Fruit fly (Drosophila melanogaster) whole organism, adult: ENCODE data around the gene Mtr3.

Experiments used
- CG11617 ChIP-seq: fragments of 200-800 bp; sonication (Bioruptor generic); optimal IDR thresholded peaks from 2 replicates; lab custom pipeline; 2017; ENCODE audit warnings: mild to moderate bottlenecking, missing biosample characterization, missing genetic modification reagents, missing genetic modification characterization
- CG14711 ChIP-seq: fragments of 200-800 bp; sonication (Bioruptor generic); optimal IDR thresholded peaks from 2 replicates; lab custom pipeline; 2018; ENCODE audit warnings: missing biosample characterization, mild to moderate bottlenecking, missing genetic modification characterization, moderate library complexity
- CG33017 ChIP-seq: fragments of 200-800 bp; sonication (Bioruptor generic); optimal IDR thresholded peaks from 2 replicates; lab custom pipeline; 2018; ENCODE audit warnings: missing biosample characterization, mild to moderate bottlenecking, missing genetic modification characterization, moderate library complexity
- CG7045 ChIP-seq: fragments of 200-800 bp; sonication (Bioruptor generic); optimal IDR thresholded peaks from 2 replicates; lab custom pipeline; 2017; ENCODE audit warnings: missing biosample characterization, mild to moderate bottlenecking, missing genetic modification characterization
- Hr96 ChIP-seq: fragments of 200-800 bp; sonication (Bioruptor generic); optimal IDR thresholded peaks from 2 replicates; lab custom pipeline; 2016; ENCODE audit warnings: missing biosample characterization, missing genetic modification characterization
- pad ChIP-seq: fragments of 200-800 bp; sonication (Bioruptor generic); optimal IDR thresholded peaks from 3 replicates; lab custom pipeline; 2017; ENCODE audit warnings: missing biosample characterization, missing genetic modification characterization, mild to moderate bottlenecking, moderate library complexity, missing genetic modification reagents
- toe ChIP-seq: fragments of 200-800 bp; sonication (Bioruptor generic); optimal IDR thresholded peaks from 2 replicates; lab custom pipeline; 2016; ENCODE audit warnings: missing biosample characterization, missing genetic modification characterization

- TF ChIP-seq pad (no peak), CG7045 (GFP tag; lab: Kevin White, UChicago) (no peak), toe (GFP tag; lab: Kevin White, UChicago) (no peak), CG33017 (no peak), Hr96 (GFP tag; lab: Kevin White, UChicago) (peak; percentile 24), CG11617 (peak; percentile 21), CG14711 (tag; lab: Kevin White, UChicago) (no peak)
Observed at dm6 chr3L:19905427-19905826, 8.1 kb downstream of the Mtr3 start.
